Fruit fly (Drosophila melanogaster) S2 (cell line): ENCODE results near the gene EMC2B.

Experiments
- CG8478 ChIP-seq: fragments of >200 bp; optimal IDR thresholded peaks from 2 replicates; lab custom pipeline; 2018
- CTCF ChIP-seq, 2 experiments: fragments of >200 bp; optimal IDR thresholded peaks; 2 replicates each; lab custom pipeline; 2018

Gene EMC2B

dm6 chr3R:16977745-16978305 is 13.9 kb downstream of the EMC2B start, which contains the start of gene Actn3:
Gene Actn3 (minus strand): TSS chr3R:16977795.
- TF ChIP-seq CTCF (optimal IDR thresholded peaks at IDR 0.05; lab: Kevin White, UChicago), result peak in 1 of 2 experiments; percentile 63
- no peak for TF ChIP-seq CG8478 (lab: Kevin White, UChicago)

dm6 chr3R:16974904-16975303 is 16.8 kb downstream of the EMC2B start, which contains the start of gene VhaM9.7-d:
Gene VhaM9.7-d (plus strand): TSS chr3R:16975204.
- TF ChIP-seq CTCF (optimal IDR thresholded peaks at IDR 0.05; lab: Kevin White, UChicago), result no peak
- no peak for TF ChIP-seq CG8478 (lab: Kevin White, UChicago)

- TF ChIP-seq CG8478 (lab: Kevin White, UChicago), result no peak
- TF ChIP-seq CTCF (optimal IDR thresholded peaks at IDR 0.05; lab: Kevin White, UChicago), result no peak
Observed at dm6 chr3R:16972575-16972974, 19.1 kb downstream of the EMC2B start.

- no peak for TF ChIP-seq CTCF (optimal IDR thresholded peaks at IDR 0.05; lab: Kevin White, UChicago)
- TF ChIP-seq CG8478 (lab: Kevin White, UChicago), result no peak
Observed at dm6 chr3R:16972136-16972535, 19.5 kb downstream of the EMC2B start, which contains the start of gene Abd-B. Gene Abd-B (minus strand): TSS chr3R:16972236.

dm6 chr3R:16969361-16970355 is 22.0 kb downstream of the EMC2B start:
- TF ChIP-seq CTCF (optimal IDR thresholded peaks at IDR 0.05; lab: Kevin White, UChicago) (peak; percentile 99), CG8478 (lab: Kevin White, UChicago) (no peak)

- TF ChIP-seq CTCF (optimal IDR thresholded peaks at IDR 0.05; lab: Kevin White, UChicago), result no peak
- no peak for TF ChIP-seq CG8478 (lab: Kevin White, UChicago)
Observed at dm6 chr3R:16962303-16962702, 29.4 kb downstream of the EMC2B start.

- TF ChIP-seq CTCF (optimal IDR thresholded peaks at IDR 0.05; lab: Kevin White, UChicago) (peak in 1 of 2 experiments; percentile 10), CG8478 (lab: Kevin White, UChicago) (no peak)
Observed at dm6 chr3R:16960219-16960618, 31.5 kb downstream of the EMC2B start.

- TF ChIP-seq CTCF (optimal IDR thresholded peaks at IDR 0.05; lab: Kevin White, UChicago), result peak; percentile 96 to 98
- no peak for TF ChIP-seq CG8478 (lab: Kevin White, UChicago)
Observed at dm6 chr3R:16957759-16958536, 33.7 kb downstream of the EMC2B start.

- TF ChIP-seq CG8478 (lab: Kevin White, UChicago) (no peak), CTCF (optimal IDR thresholded peaks at IDR 0.05; lab: Kevin White, UChicago) (no peak)
Observed at dm6 chr3R:16954423-16954822, 37.3 kb downstream of the EMC2B start.

- TF ChIP-seq CG8478 (lab: Kevin White, UChicago) (no peak), CTCF (optimal IDR thresholded peaks at IDR 0.05; lab: Kevin White, UChicago) (no peak)
Observed at dm6 chr3R:16951374-16951773, 40.3 kb downstream of the EMC2B start.

- TF ChIP-seq CG8478 (lab: Kevin White, UChicago), result no peak
- peak; percentile 49 to 64 for TF ChIP-seq CTCF (optimal IDR thresholded peaks at IDR 0.05; lab: Kevin White, UChicago)
Observed at dm6 chr3R:16948667-16949066, 43.0 kb downstream of the EMC2B start.

dm6 chr3R:16944267-16944666 is 47.4 kb downstream of the EMC2B start:
- TF ChIP-seq CG8478 (lab: Kevin White, UChicago) (no peak), CTCF (optimal IDR thresholded peaks at IDR 0.05; lab: Kevin White, UChicago) (no peak)

- no peak for TF ChIP-seq CG8478 (lab: Kevin White, UChicago)
- TF ChIP-seq CTCF (optimal IDR thresholded peaks at IDR 0.05; lab: Kevin White, UChicago), result no peak
Observed at dm6 chr3R:16941285-16941684, 50.4 kb downstream of the EMC2B start.

- TF ChIP-seq CTCF (optimal IDR thresholded peaks at IDR 0.05; lab: Kevin White, UChicago) (no peak), CG8478 (lab: Kevin White, UChicago) (no peak)
Observed at dm6 chr3R:16940520-16940919, 51.2 kb downstream of the EMC2B start.
